Fruit fly (Drosophila melanogaster) whole organism, prepupa: ENCODE data around the gene skd.

ENCODE experiments used
- CG1621 ChIP-seq: fragments of 200-800 bp; sonication (Bioruptor generic); optimal IDR thresholded peaks from 3 replicates; lab custom pipeline; 2018; ENCODE audit warnings: missing biosample characterization, mild to moderate bottlenecking, missing genetic modification characterization
- CG16779 ChIP-seq: fragments of 200-800 bp; sonication (Bioruptor generic); optimal IDR thresholded peaks from 3 replicates; lab custom pipeline; 2017; ENCODE audit warnings: missing biosample characterization, mild to moderate bottlenecking, missing genetic modification characterization
- CG3032 ChIP-seq: fragments of 200-800 bp; optimal IDR thresholded peaks from 2 replicates; lab custom pipeline; 2019; ENCODE audit warnings: missing biosample characterization, mild to moderate bottlenecking, missing genetic modification characterization, moderate library complexity
- CG6808 ChIP-seq: fragments of 200-800 bp; sonication (Bioruptor generic); optimal IDR thresholded peaks from 3 replicates; lab custom pipeline; 2017; ENCODE audit warnings: missing biosample characterization, missing genetic modification characterization, mild to moderate bottlenecking, moderate library complexity, missing genetic modification reagents
- Eip75B ChIP-seq: fragments of 200-800 bp; sonication (Bioruptor generic); optimal IDR thresholded peaks from 3 replicates; lab custom pipeline; 2016; ENCODE audit warnings: missing biosample characterization, missing genetic modification characterization
- Ets96B ChIP-seq: fragments of 200-800 bp; optimal IDR thresholded peaks from 2 replicates; lab custom pipeline; 2019; ENCODE audit warnings: missing biosample characterization, mild to moderate bottlenecking, missing genetic modification characterization, moderate library complexity
- Gug ChIP-seq: fragments of 200-800 bp; sonication (Bioruptor generic); IDR thresholded peaks from 2 replicates; pipeline ENCODE4 v1.3.6; 2022; ENCODE audit warnings: missing biosample characterization, missing genetic modification characterization
- Smox ChIP-seq: fragments of 200-800 bp; sonication (Bioruptor generic); optimal IDR thresholded peaks from 3 replicates; lab custom pipeline; 2016; ENCODE audit warnings: missing biosample characterization, missing genetic modification characterization
- Sox102F ChIP-seq: fragments of 200-800 bp; sonication (Bioruptor generic); optimal IDR thresholded peaks from 2 replicates; lab custom pipeline; 2016; ENCODE audit warnings: missing biosample characterization, mild to moderate bottlenecking, missing genetic modification characterization
- Sox14 ChIP-seq: fragments of 200-800 bp; sonication (Bioruptor generic); optimal IDR thresholded peaks from 3 replicates; lab custom pipeline; 2016; ENCODE audit warnings: missing biosample characterization, missing genetic modification characterization
- Sox15 ChIP-seq: fragments of 200-800 bp; sonication (Bioruptor generic); optimal IDR thresholded peaks from 3 replicates; lab custom pipeline; 2016; ENCODE audit warnings: missing biosample characterization, missing genetic modification characterization
- dac ChIP-seq: fragments of 200-800 bp; sonication (Bioruptor generic); optimal IDR thresholded peaks from 2 replicates; lab custom pipeline; 2017; ENCODE audit warnings: missing biosample characterization, mild to moderate bottlenecking, missing genetic modification characterization
- dsx ChIP-seq: fragments of 200-800 bp; optimal IDR thresholded peaks from 3 replicates; lab custom pipeline; 2019; ENCODE audit warnings: missing biosample characterization, mild to moderate bottlenecking, missing genetic modification characterization, moderate library complexity; ENCODE audit not compliant: poor library complexity, severe bottlenecking
- fd85E ChIP-seq: fragments of 200-800 bp; sonication (Bioruptor generic); optimal IDR thresholded peaks from 3 replicates; lab custom pipeline; 2016; ENCODE audit warnings: missing biosample characterization, missing genetic modification characterization

DNA sequence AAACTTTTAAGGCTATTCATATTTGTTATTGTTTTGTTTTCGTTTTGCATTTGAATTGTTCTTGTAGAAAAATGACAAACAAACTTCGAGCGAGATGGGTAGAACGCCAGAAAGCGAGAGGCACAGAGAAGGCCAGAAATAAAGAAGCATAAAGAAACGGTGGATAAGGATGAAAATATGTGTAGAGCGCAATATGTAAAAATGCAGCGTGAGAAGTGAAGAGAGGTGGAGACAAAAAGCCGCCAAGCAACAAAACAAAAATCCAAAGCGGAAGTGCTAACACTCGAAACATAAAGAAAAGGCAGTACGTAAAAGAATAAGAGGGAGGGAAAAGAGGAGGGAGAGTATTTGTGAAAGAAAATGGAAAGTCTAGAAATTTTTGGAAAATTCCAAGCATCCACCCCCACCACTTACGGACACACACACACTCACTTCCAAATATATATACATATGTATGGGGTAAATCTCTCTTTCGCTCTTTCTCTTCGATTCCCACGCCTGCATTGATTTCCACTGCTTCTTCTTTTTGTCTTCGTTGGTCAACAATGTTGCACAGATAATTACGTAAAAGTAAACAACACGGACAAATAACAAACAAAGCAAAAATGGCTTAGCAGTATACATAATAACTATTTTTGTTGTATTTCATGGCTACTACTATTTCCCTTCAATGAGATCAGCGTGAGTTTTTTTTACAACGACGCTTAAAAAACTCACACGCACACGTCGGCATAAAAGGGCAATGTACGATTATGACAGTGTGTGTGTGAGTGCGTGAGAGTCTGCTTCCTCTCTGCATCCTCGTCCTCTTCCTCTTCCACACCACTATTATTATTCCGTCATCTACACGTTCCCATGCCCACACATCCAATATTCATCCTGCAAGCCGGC is 19.6 kb downstream of the skd start:
- TF ChIP-seq Eip75B (GFP tag; lab: Kevin White, UChicago), result no peak
- no peak for TF ChIP-seq dac (GFP tag; lab: Kevin White, UChicago)
- peak; percentile 98 for TF ChIP-seq dsx (GFP tag; lab: Kevin White, UChicago)
- TF ChIP-seq Gug (GFP tag; lab: Robert Waterston, UW), result no peak
- TF ChIP-seq CG6808 (GFP tag; lab: Kevin White, UChicago), result no peak
- TF ChIP-seq Ets96B (tag; lab: Kevin White, UChicago), result no peak
- no peak for TF ChIP-seq Sox14
- TF ChIP-seq Smox (GFP tag; lab: Kevin White, UChicago), result no peak
- no peak for TF ChIP-seq fd85E
- no peak for TF ChIP-seq CG3032 (tag; lab: Kevin White, UChicago)
- TF ChIP-seq Sox15 (GFP tag; lab: Kevin White, UChicago), result no peak
- no peak for TF ChIP-seq CG16779 (tag; lab: Kevin White, UChicago)
- TF ChIP-seq Sox102F (GFP tag; lab: Kevin White, UChicago), result no peak
- no peak for TF ChIP-seq CG1621 (tag; lab: Kevin White, UChicago)
